Worm (Caenorhabditis elegans) whole organism, late embryonic: Measurements from ENCODE around the gene srw-42.
"Not testable (repeated sequence)": the region's sequence is repeated elsewhere in the genome, so short reads cannot be mapped to it uniquely, and the experiment has no call there.

Experiments
- C08G9.2 ChIP-seq: sonication (generic microtip); optimal IDR thresholded peaks from 2 replicates; lab custom pipeline; 2016; ENCODE audit warnings: mild to moderate bottlenecking, missing genetic modification characterization, moderate library complexity, missing compliant biosample characterization
- K02D7.2 ChIP-seq: sonication (generic microtip); optimal IDR thresholded peaks from 2 replicates; lab custom pipeline; 2017; ENCODE audit warnings: mild to moderate bottlenecking, missing genetic modification characterization, missing compliant biosample characterization
- Y22D7AL.16 ChIP-seq: sonication (generic microtip); optimal IDR thresholded peaks from 2 replicates; lab custom pipeline; 2016; ENCODE audit warnings: missing genetic modification characterization, missing compliant biosample characterization
- ama-1 ChIP-seq: fragments of 150-350 bp; optimal IDR thresholded peaks from 2 replicates; lab custom pipeline; 2014
- ceh-19 ChIP-seq: fragments of 200-800 bp; sonication (Bioruptor generic); optimal IDR thresholded peaks from 2 replicates; lab custom pipeline; 2018; ENCODE audit warnings: mild to moderate bottlenecking, missing genetic modification characterization, missing compliant biosample characterization
- ceh-2 ChIP-seq: sonication (generic microtip); optimal IDR thresholded peaks from 2 replicates; lab custom pipeline; 2016; ENCODE audit warnings: missing genotype, missing genetic modification characterization, missing compliant biosample characterization
- ceh-22 ChIP-seq: sonication (generic microtip); optimal IDR thresholded peaks from 2 replicates; lab custom pipeline; 2017; ENCODE audit warnings: missing biosample characterization, missing genetic modification characterization
- ceh-31 ChIP-seq: sonication (generic microtip); optimal IDR thresholded peaks from 2 replicates; lab custom pipeline; 2016; ENCODE audit warnings: missing genetic modification characterization, missing compliant biosample characterization
- ceh-34 ChIP-seq: sonication (generic microtip); optimal IDR thresholded peaks from 2 replicates; lab custom pipeline; 2016; ENCODE audit warnings: mild to moderate bottlenecking, missing genetic modification characterization, missing compliant biosample characterization
- ceh-48 ChIP-seq: sonication (generic microtip); optimal IDR thresholded peaks from 2 replicates; lab custom pipeline; 2016; ENCODE audit warnings: missing genetic modification characterization, inconsistent platforms, missing compliant biosample characterization
- ceh-9 ChIP-seq: sonication (generic microtip); optimal IDR thresholded peaks from 2 replicates; lab custom pipeline; 2016; ENCODE audit warnings: mild to moderate bottlenecking, missing genetic modification characterization, inconsistent platforms, missing compliant biosample characterization
- dmd-4 ChIP-seq: sonication (generic microtip); optimal IDR thresholded peaks from 2 replicates; lab custom pipeline; 2016; ENCODE audit warnings: borderline replicate concordance, missing genetic modification characterization, missing compliant biosample characterization
- elt-4 ChIP-seq: sonication (generic microtip); optimal IDR thresholded peaks from 2 replicates; lab custom pipeline; 2016; ENCODE audit warnings: missing genetic modification characterization, missing compliant biosample characterization
- fax-1 ChIP-seq: sonication (generic microtip); optimal IDR thresholded peaks from 2 replicates; lab custom pipeline; 2016; ENCODE audit warnings: missing genotype, missing genetic modification characterization, missing compliant biosample characterization
- hlh-13 ChIP-seq: fragments of 200-800 bp; sonication (Bioruptor generic); optimal IDR thresholded peaks from 2 replicates; lab custom pipeline; 2018; ENCODE audit warnings: mild to moderate bottlenecking, missing genetic modification characterization, missing compliant biosample characterization
- hlh-15 ChIP-seq: sonication (generic microtip); optimal IDR thresholded peaks from 2 replicates; lab custom pipeline; 2016; ENCODE audit warnings: missing genetic modification characterization, missing compliant biosample characterization
- hlh-8 ChIP-seq: sonication (generic microtip); optimal IDR thresholded peaks from 2 replicates; lab custom pipeline; 2016; ENCODE audit warnings: missing genotype, missing genetic modification characterization, missing compliant biosample characterization
- madf-2 ChIP-seq: sonication (generic microtip); optimal IDR thresholded peaks from 2 replicates; lab custom pipeline; 2017; ENCODE audit warnings: missing genetic modification characterization, missing compliant biosample characterization
- mec-3 ChIP-seq: sonication (generic microtip); optimal IDR thresholded peaks from 2 replicates; lab custom pipeline; 2016; ENCODE audit warnings: borderline replicate concordance, missing genetic modification characterization, missing compliant biosample characterization
- nhr-11 ChIP-seq: fragments of 150-350 bp; optimal IDR thresholded peaks from 2 replicates; lab custom pipeline; 2014; ENCODE audit warnings: missing biosample characterization, missing genetic modification characterization
- npax-4 ChIP-seq: sonication (generic microtip); optimal IDR thresholded peaks from 2 replicates; lab custom pipeline; 2016; ENCODE audit warnings: missing genetic modification characterization, missing compliant biosample characterization
- odd-2 ChIP-seq: sonication (generic microtip); optimal IDR thresholded peaks from 2 replicates; lab custom pipeline; 2017; ENCODE audit warnings: antibody characterized with exemption, mild to moderate bottlenecking, missing genetic modification characterization, missing compliant biosample characterization
- pag-3 ChIP-seq: sonication (generic microtip); optimal IDR thresholded peaks from 2 replicates; lab custom pipeline; 2016; ENCODE audit warnings: missing compliant biosample characterization, missing genetic modification characterization, borderline replicate concordance
- pat-9 ChIP-seq: fragments of 200-800 bp; sonication (Bioruptor generic); optimal IDR thresholded peaks from 2 replicates; lab custom pipeline; 2018; ENCODE audit warnings: mild to moderate bottlenecking, missing genetic modification characterization, moderate library complexity, missing compliant biosample characterization
- pax-1 ChIP-seq: fragments of 150-350 bp; optimal IDR thresholded peaks from 2 replicates; lab custom pipeline; 2014; ENCODE audit warnings: missing biosample characterization, missing genetic modification characterization
- pha-2 ChIP-seq: sonication (generic microtip); optimal IDR thresholded peaks from 2 replicates; lab custom pipeline; 2017; ENCODE audit warnings: mild to moderate bottlenecking, missing genetic modification characterization, missing compliant biosample characterization
- pha-4 ChIP-seq: fragments of 150-350 bp; optimal IDR thresholded peaks from 2 replicates; lab custom pipeline; 2018; ENCODE audit warnings: missing biosample characterization, missing genetic modification reagents, missing genetic modification characterization
- pqm-1 ChIP-seq: sonication (generic microtip); optimal IDR thresholded peaks from 2 replicates; lab custom pipeline; 2016; ENCODE audit warnings: missing genetic modification characterization, missing compliant biosample characterization
- pros-1 ChIP-seq: fragments of 150-350 bp; optimal IDR thresholded peaks from 2 replicates; lab custom pipeline; 2014; ENCODE audit warnings: missing biosample characterization, missing genetic modification reagents, missing genetic modification characterization
- sdc-2 ChIP-seq: sonication (generic microtip); optimal IDR thresholded peaks from 2 replicates; lab custom pipeline; 2016; ENCODE audit warnings: missing genotype, missing genetic modification characterization, missing compliant biosample characterization
- tbx-2 ChIP-seq: sonication (generic microtip); optimal IDR thresholded peaks from 2 replicates; lab custom pipeline; 2016; ENCODE audit warnings: missing genetic modification characterization, missing compliant biosample characterization
- tbx-7 ChIP-seq: sonication (generic microtip); optimal IDR thresholded peaks from 2 replicates; lab custom pipeline; 2016; ENCODE audit warnings: missing genotype, missing genetic modification characterization, missing compliant biosample characterization
- ttx-3 ChIP-seq: sonication (generic microtip); optimal IDR thresholded peaks from 2 replicates; lab custom pipeline; 2016; ENCODE audit warnings: missing genetic modification reagents, missing genetic modification characterization, missing compliant biosample characterization
- unc-42 ChIP-seq: sonication (generic microtip); optimal IDR thresholded peaks from 2 replicates; lab custom pipeline; 2016; ENCODE audit warnings: missing genotype, missing genetic modification characterization, missing compliant biosample characterization
- unc-86 ChIP-seq: sonication (generic microtip); optimal IDR thresholded peaks from 2 replicates; lab custom pipeline; 2016; ENCODE audit warnings: missing genetic modification characterization, missing compliant biosample characterization
- zip-5 ChIP-seq: sonication (generic microtip); optimal IDR thresholded peaks from 2 replicates; lab custom pipeline; 2016; ENCODE audit warnings: missing genetic modification characterization, missing compliant biosample characterization
- ztf-16 ChIP-seq: sonication (generic microtip); optimal IDR thresholded peaks from 2 replicates; lab custom pipeline; 2017; ENCODE audit warnings: missing genetic modification characterization, missing compliant biosample characterization

Gene srw-42

DNA sequence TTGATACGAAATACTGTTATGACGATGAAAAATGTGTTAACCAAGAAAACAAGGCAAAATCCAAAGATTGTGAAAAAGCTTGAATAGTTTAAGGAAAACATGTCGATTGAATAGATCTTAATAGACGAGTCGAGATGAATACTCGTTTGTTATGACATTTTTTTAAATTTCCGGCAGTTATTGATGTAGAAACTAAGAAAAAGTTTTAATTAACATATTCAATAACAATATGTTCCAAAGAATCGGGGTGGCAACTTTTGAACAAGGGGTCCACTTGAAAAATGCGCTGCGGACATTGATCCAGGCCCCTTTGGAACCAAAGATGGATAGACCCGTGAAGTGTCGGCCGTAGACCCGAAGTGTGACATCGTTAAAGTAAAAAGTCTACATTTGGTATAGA is 22.4 kb downstream of the srw-42 start, which contains the start of gene str-61:
Gene str-61 (minus strand): TSS at position 101 of the 400 bp plus-strand sequence.
- TF ChIP-seq pqm-1 (tag; lab: Kevin White, UChicago), result no peak
- TF ChIP-seq pat-9 (tag; lab: Kevin White, UChicago), result no peak
- no peak for TF ChIP-seq odd-2
- no peak for TF ChIP-seq ceh-34
- no peak for TF ChIP-seq unc-86 (tag; lab: Kevin White, UChicago)
- no peak for TF ChIP-seq elt-4 (tag; lab: Kevin White, UChicago)
- no peak for TF ChIP-seq mec-3 (tag; lab: Kevin White, UChicago)
- TF ChIP-seq hlh-13 (GFP tag; lab: Kevin White, UChicago), result no peak
- TF ChIP-seq pha-4 (tag; lab: Kevin White, UChicago), result no peak
- no peak for TF ChIP-seq sdc-2
- no peak for TF ChIP-seq ceh-2
- no peak for TF ChIP-seq hlh-15 (tag; lab: Kevin White, UChicago)
- TF ChIP-seq pros-1 (tag; lab: Kevin White, UChicago), result no peak
- no peak for TF ChIP-seq ceh-9 (tag; lab: Kevin White, UChicago)
- TF ChIP-seq nhr-11 (tag; lab: Kevin White, UChicago), result no peak
- TF ChIP-seq ceh-22, result no peak
- no peak for TF ChIP-seq ceh-48
- TF ChIP-seq hlh-8 (tag; lab: Kevin White, UChicago), result no peak
- no peak for TF ChIP-seq ceh-31

DNA sequence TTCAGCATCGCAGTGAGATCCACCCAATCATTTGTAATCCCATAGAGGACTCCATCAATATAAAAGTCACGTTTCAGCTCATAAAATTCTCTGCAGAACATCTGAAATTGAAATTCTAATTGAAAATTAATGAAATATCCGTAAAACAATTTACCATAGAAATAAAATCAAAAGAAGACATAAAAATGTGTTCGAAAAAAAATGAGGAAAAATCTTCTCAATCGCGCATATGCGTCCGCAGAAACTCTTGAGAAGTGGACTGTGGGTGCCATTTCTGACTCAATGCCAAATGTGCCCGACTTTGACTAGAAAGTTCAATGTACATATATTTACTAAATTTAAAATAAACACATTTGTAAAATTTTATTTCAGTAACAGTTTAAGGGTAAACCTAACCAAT is 25.2 kb downstream of the srw-42 start, which contains the start of gene F14F8.9:
Gene F14F8.9 (minus strand): TSS at position 101 of the 400 bp plus-strand sequence.
- TF ChIP-seq Y22D7AL.16 (no peak), sdc-2 (no peak), zip-5 (tag; lab: Kevin White, UChicago) (no peak), pha-2 (tag; lab: Kevin White, UChicago) (no peak), unc-42 (tag; lab: Kevin White, UChicago) (no peak), C08G9.2 (tag; lab: Kevin White, UChicago) (no peak), hlh-15 (tag; lab: Kevin White, UChicago) (no peak), tbx-7 (no peak), dmd-4 (no peak), fax-1 (tag; lab: Kevin White, UChicago) (no peak), ama-1 (lab: Kevin White, UChicago) (no peak), K02D7.2 (no peak), pha-4 (tag; lab: Kevin White, UChicago) (no peak), ztf-16 (tag; lab: Kevin White, UChicago) (no peak)
- TF ChIP-seq, all 69 proteins: peak for 0

DNA sequence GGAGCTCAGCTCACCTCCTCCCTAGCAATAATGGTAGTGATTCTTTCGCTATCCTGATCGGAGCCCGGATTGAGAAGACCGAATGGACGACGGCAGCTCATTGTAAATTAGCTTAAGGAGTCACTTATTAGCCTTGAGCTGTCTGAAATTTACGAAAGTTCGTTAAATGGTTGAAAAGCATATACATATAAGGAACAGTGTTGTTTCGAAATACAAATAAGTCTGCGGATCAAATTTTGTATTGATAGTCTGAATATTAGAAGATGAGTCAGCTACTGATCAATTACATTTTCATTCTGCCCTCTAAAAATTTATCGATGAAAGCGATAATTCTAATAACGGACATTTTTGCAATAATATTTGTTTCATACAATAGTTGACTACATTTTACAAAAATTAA is 27.0 kb downstream of the srw-42 start, which contains the start of gene F14F8.14:
Gene F14F8.14 (minus strand): TSS at position 101 of the 400 bp plus-strand sequence.
- TF ChIP-seq ceh-31 (no peak), nhr-11 (tag; lab: Kevin White, UChicago) (no peak), ceh-19 (GFP tag; lab: Kevin White, UChicago) (no peak), tbx-2 (no peak), pag-3 (no peak), ttx-3 (no peak), npax-4 (tag; lab: Kevin White, UChicago) (no peak), pax-1 (no peak), madf-2 (tag; lab: Kevin White, UChicago) (no peak), ceh-34 (no peak)

DNA sequence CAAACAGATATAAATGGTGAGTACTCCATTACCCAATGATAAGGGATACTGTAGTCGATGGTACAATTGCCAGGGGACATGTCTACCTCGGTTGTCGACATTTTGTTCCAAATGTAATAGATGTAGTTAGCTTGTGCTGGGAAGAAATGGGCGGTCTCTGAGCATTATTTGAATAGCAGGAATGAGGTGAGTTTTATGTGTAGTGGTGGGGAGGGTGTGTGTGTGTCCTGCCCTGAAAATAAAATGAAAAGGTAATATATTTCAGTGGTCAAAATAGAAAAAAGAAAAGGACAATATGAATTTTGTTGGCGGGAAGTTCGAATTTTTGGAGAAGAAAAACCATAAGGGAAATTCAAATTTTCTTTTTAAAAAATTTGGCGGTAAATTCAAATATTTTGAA is 32.8 kb downstream of the srw-42 start, which contains the start of gene Y70C5B.2:
Gene Y70C5B.2 (minus strand): TSS at position 101 of the 400 bp plus-strand sequence.
- TF ChIP-seq dmd-4; pha-2 (tag; lab: Kevin White, UChicago); madf-2 (tag; lab: Kevin White, UChicago): not testable (repeated sequence)
- TF ChIP-seq, all 69 proteins: peak for 0; not testable (repeated sequence) for 69
